Worm (Caenorhabditis elegans) whole organism, dauer: ENCODE results near the gene gpa-2.
"Not testable (repeated sequence)": the region's sequence is repeated elsewhere in the genome, so short reads cannot be mapped to it uniquely, and the experiment has no call there.

Experiments
- unc-62 ChIP-seq: sonication (generic microtip); optimal IDR thresholded peaks from 2 replicates; lab custom pipeline; 2017; ENCODE audit warnings: missing biosample characterization, missing genetic modification reagents, missing genetic modification characterization

Gene gpa-2

ce11 chrV:8370705-8371104 is at the start of gene gpa-2:
gpa-2 (plus strand) TSS chrV:8371005.
- TF ChIP-seq unc-62 (GFP tag; lab: Kevin White, UChicago), result no peak

ce11 chrV:8323545-8323944 is 47.3 kb upstream of the gpa-2 start:
- no peak for TF ChIP-seq unc-62 (GFP tag; lab: Kevin White, UChicago)

ce11 chrV:8325906-8326305 is 44.9 kb upstream of the gpa-2 start:
- no peak for TF ChIP-seq unc-62 (GFP tag; lab: Kevin White, UChicago)

- TF ChIP-seq unc-62 (GFP tag; lab: Kevin White, UChicago), result no peak
Measured at ce11 chrV:8327080-8327479, 43.7 kb upstream of the gpa-2 start.

ce11 chrV:8334360-8334759 is 36.4 kb upstream of the gpa-2 start, which contains the start of gene tmd-2:
tmd-2 (plus strand) TSS chrV:8334660.
- no peak for TF ChIP-seq unc-62 (GFP tag; lab: Kevin White, UChicago)

- TF ChIP-seq unc-62 (GFP tag; lab: Kevin White, UChicago), result no peak
Measured at ce11 chrV:8335620-8336019, 35.2 kb upstream of the gpa-2 start.

ce11 chrV:8340924-8341323 is 29.9 kb upstream of the gpa-2 start, which contains the start of gene C08D8.7:
C08D8.7 (plus strand) TSS chrV:8341224.
- not testable (repeated sequence) for TF ChIP-seq unc-62 (GFP tag; lab: Kevin White, UChicago)

ce11 chrV:8342416-8342815 is 28.4 kb upstream of the gpa-2 start:
- no peak for TF ChIP-seq unc-62 (GFP tag; lab: Kevin White, UChicago)

- no peak for TF ChIP-seq unc-62 (GFP tag; lab: Kevin White, UChicago)
Measured at ce11 chrV:8345436-8345835, 25.4 kb upstream of the gpa-2 start, which contains the start of gene C08D8.1. C08D8.1 (plus strand) TSS chrV:8345759.

- no peak for TF ChIP-seq unc-62 (GFP tag; lab: Kevin White, UChicago)
Measured at ce11 chrV:8348959-8349389, 21.8 kb upstream of the gpa-2 start.

ce11 chrV:8349950-8350349 is 20.9 kb upstream of the gpa-2 start:
- no peak for TF ChIP-seq unc-62 (GFP tag; lab: Kevin White, UChicago)

ce11 chrV:8351371-8351770 is 19.4 kb upstream of the gpa-2 start, which contains the start of gene srsx-22:
srsx-22 (plus strand) TSS chrV:8351671.
- TF ChIP-seq unc-62 (GFP tag; lab: Kevin White, UChicago), result no peak

- no peak for TF ChIP-seq unc-62 (GFP tag; lab: Kevin White, UChicago)
Measured at ce11 chrV:8355435-8356212, 15.2 kb upstream of the gpa-2 start, which contains the start of gene mom-2. mom-2 (plus strand) TSS chrV:8355988.

ce11 chrV:8357756-8358155 is 13.0 kb upstream of the gpa-2 start:
- TF ChIP-seq unc-62 (GFP tag; lab: Kevin White, UChicago), result no peak

ce11 chrV:8358702-8359101 is 12.1 kb upstream of the gpa-2 start:
- TF ChIP-seq unc-62 (GFP tag; lab: Kevin White, UChicago), result no peak

- no peak for TF ChIP-seq unc-62 (GFP tag; lab: Kevin White, UChicago)
Measured at ce11 chrV:8359113-8359564, 11.7 kb upstream of the gpa-2 start, which contains the start of gene mpdu-1. mpdu-1 (minus strand) TSS chrV:8359163.

- no peak for TF ChIP-seq unc-62 (GFP tag; lab: Kevin White, UChicago)
Measured at ce11 chrV:8359792-8360191, 11.0 kb upstream of the gpa-2 start, which contains the start of gene F38E1.6. F38E1.6 (plus strand) TSS chrV:8360092.
